Worm (Caenorhabditis elegans) whole organism, L4 larva: Measurements from ENCODE around the gene C32D5.11.
A peak's percentile ranks its signal among the peaks of the same experiment; 100 is the strongest.

Experiments
- ama-1 ChIP-seq: fragments of 150-350 bp; optimal IDR thresholded peaks from 2 replicates; lab custom pipeline; 2014; ENCODE audit warnings: inconsistent platforms, mixed read lengths
- dpl-1 ChIP-seq: fragments of 150-350 bp; optimal IDR thresholded peaks from 2 replicates; lab custom pipeline; 2014; ENCODE audit warnings: missing biosample characterization, missing genetic modification reagents, missing genetic modification characterization
- nhr-41 ChIP-seq: fragments of 200-800 bp; sonication (Bioruptor generic); IDR thresholded peaks from 2 replicates; pipeline ENCODE4 v1.3.6; 2022; ENCODE audit warnings: missing genetic modification reagents, missing genetic modification characterization, missing compliant biosample characterization
- spr-1 ChIP-seq: sonication (generic microtip); optimal IDR thresholded peaks from 2 replicates; lab custom pipeline; 2016; ENCODE audit warnings: mild to moderate bottlenecking, missing genetic modification characterization, missing compliant biosample characterization
- unc-39 ChIP-seq: sonication (generic microtip); optimal IDR thresholded peaks from 2 replicates; lab custom pipeline; 2017; ENCODE audit warnings: missing biosample characterization, missing genetic modification characterization
- ztf-7 ChIP-seq: fragments of 150-350 bp; optimal IDR thresholded peaks from 2 replicates; lab custom pipeline; 2014; ENCODE audit warnings: missing biosample characterization, missing genetic modification characterization

ce11 chrII:6347341-6348118 lies 7.7 kb downstream of the C32D5.11 start, which contains the start of gene lgg-1:
- no peak for TF ChIP-seq nhr-41
- TF ChIP-seq unc-39 (tag; lab: Kevin White, UChicago): no peak
- peak; percentile 95 for TF ChIP-seq ama-1 (lab: Kevin White, UChicago)
- TF ChIP-seq ztf-7 (tag; lab: Kevin White, UChicago): no peak
- TF ChIP-seq spr-1 (tag; lab: Kevin White, UChicago): peak; percentile 39
- peak; percentile 23 for TF ChIP-seq dpl-1
